Worm (Caenorhabditis elegans): ENCODE data around the gene srlf-35.
A peak's percentile ranks its signal among the peaks of the same experiment; 100 is the strongest.

The srlf-35 gene

DNA sequence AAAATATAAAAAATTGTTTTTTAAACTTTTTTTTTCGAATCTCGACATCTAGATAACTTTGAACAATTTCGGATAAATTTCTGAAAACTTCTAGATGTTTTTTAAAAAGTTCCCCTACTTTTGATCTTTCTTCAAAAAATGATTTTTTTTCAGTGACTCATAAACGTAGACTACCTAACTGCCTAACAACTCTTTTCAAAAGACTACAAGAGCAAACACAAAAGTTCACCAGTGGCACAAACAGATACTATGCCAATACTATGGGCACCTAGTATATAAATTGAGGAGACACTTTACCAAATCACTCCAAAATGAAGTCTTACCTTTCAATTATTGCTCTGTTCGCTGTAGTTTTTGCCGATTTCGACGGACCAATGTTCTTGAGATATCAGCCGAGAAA is at the start of gene srlf-35:
srlf-35 (plus strand) TSS at position 301 of the 400 bp plus-strand sequence.
- TF ChIP-seq nhr-28 (tag; optimal IDR thresholded peaks at IDR 0.05), result no peak

DNA sequence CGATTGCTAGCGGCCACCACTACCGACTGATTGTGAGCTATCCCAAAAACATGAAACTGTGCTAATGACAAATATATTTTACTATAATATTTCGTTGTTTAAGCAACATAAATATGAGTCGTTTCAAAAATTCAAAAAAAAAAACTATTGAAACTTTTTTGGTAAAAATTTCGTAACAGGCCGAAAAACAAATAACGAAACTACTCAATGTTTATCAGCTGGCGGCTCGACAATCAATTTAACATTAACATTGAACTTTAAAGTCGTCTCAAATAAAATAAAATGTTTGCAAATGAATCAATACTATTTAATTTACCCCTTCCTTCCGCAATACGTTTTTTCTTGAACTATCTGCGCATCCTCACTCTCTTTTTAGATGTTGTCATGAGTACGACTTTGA is 46.0 kb upstream of the srlf-35 start:
- TF ChIP-seq snpc-4 (tag; optimal IDR thresholded peaks at IDR 0.05), result no peak
- TF ChIP-seq pag-3 (tag; optimal IDR thresholded peaks at IDR 0.05; ENCODE audit: borderline replicate concordance, insufficient read depth), result no peak
- TF ChIP-seq vab-15 (tag; optimal IDR thresholded peaks at IDR 0.05), result no peak
- no peak for TF ChIP-seq fos-1 (tag; optimal IDR thresholded peaks at IDR 0.05)
- TF ChIP-seq lin-14 (GFP tag; optimal IDR thresholded peaks at IDR 0.05), result no peak
- TF ChIP-seq dsc-1 (tag; optimal IDR thresholded peaks at IDR 0.05), result no peak
- TF ChIP-seq nhr-12 (tag; optimal IDR thresholded peaks at IDR 0.05), result no peak

DNA sequence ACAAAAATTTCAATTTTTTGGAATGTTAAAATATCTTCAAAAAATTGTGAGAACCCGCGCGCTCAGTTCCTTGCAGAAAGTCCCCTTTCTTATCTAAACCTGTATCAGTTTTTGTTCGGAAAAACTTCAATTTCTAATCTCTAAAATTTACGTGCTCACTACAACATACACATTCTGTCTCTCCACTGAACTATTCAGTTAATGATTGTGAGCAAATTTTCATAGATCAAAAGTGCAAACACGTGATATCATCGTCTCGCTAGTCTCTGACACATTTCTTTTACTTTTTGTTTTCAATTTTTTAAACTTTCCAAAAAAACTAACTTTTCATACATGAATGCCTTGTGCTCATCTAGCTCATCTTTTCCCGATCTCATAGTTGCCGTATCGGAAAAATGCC is 44.4 kb upstream of the srlf-35 start, which contains the start of gene nhr-203:
nhr-203 (plus strand) TSS at position 332 of the 400 bp plus-strand sequence.
- TF ChIP-seq alr-1 (tag; optimal IDR thresholded peaks at IDR 0.05; ENCODE audit: borderline replicate concordance) (no peak), nhr-90 (tag; optimal IDR thresholded peaks at IDR 0.05; ENCODE audit: poor library complexity) (peak; percentile 4), nhr-20 (tag; optimal IDR thresholded peaks at IDR 0.05) (peak; percentile 48), nhr-71 (tag; optimal IDR thresholded peaks at IDR 0.05) (peak; percentile 43), ceh-8 (GFP tag; optimal IDR thresholded peaks at IDR 0.05) (no peak), lin-35 (GFP tag; optimal IDR thresholded peaks at IDR 0.05) (peak in 1 of 2 experiments; percentile 39), elt-2 (tag; optimal IDR thresholded peaks at IDR 0.05) (peak; percentile 83)

DNA sequence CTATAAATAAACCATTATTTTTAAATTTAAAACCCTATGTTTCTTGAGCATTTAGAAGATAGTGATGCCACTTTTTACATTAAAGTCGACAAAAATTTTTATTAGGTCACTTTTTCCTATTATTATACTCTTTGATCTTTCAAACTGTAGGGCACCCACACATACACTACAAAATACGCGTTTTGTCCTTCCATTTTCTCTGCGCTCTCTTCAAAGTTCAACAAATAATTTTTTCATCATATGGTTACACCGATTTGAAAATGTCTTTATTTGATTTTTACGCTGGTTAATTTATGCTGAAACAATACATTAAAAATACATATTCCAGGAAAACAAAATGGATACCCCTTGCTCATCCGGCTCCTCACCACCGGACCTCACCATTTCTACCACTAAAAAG is 41.6 kb upstream of the srlf-35 start, which contains the start of gene nhr-202:
nhr-202 (plus strand) TSS at position 326 of the 400 bp plus-strand sequence.
- no peak for TF ChIP-seq isw-1 (GFP tag; IDR thresholded peaks at IDR 0.05)
- no peak for TF ChIP-seq ets-5 (GFP tag; IDR thresholded peaks at IDR 0.05)
- TF ChIP-seq sptf-1 (tag; optimal IDR thresholded peaks at IDR 0.05), result no peak
- no peak for TF ChIP-seq ces-1 (GFP tag; optimal IDR thresholded peaks at IDR 0.05)
- TF ChIP-seq mab-9 (GFP tag; IDR thresholded peaks at IDR 0.05), result no peak
- TF ChIP-seq C16A3.4 (tag; optimal IDR thresholded peaks at IDR 0.05), result no peak
- no peak for TF ChIP-seq zip-4 (GFP tag; optimal IDR thresholded peaks at IDR 0.05)
- TF ChIP-seq swsn-7 (tag; optimal IDR thresholded peaks at IDR 0.05), result no peak
- TF ChIP-seq lsy-2 (tag; optimal IDR thresholded peaks at IDR 0.05), result peak in 1 of 2 experiments; percentile 5
- TF ChIP-seq mep-1 (tag; optimal IDR thresholded peaks at IDR 0.05), result peak; percentile 25
- no peak for TF ChIP-seq aly-2 (tag; optimal IDR thresholded peaks at IDR 0.05)
- no peak for TF ChIP-seq C04F5.9 (tag; optimal IDR thresholded peaks at IDR 0.05)
- TF ChIP-seq ztf-4 (tag; optimal IDR thresholded peaks at IDR 0.05), result no peak
- no peak for TF ChIP-seq egl-13 (tag; optimal IDR thresholded peaks at IDR 0.05)
- TF ChIP-seq ztf-11 (tag; optimal IDR thresholded peaks at IDR 0.05), result no peak
- no peak for TF ChIP-seq unc-98 (GFP tag; IDR thresholded peaks at IDR 0.05)
- no peak for TF ChIP-seq ceh-88 (GFP tag; IDR thresholded peaks at IDR 0.05)
- TF ChIP-seq fos-1 (tag; optimal IDR thresholded peaks at IDR 0.05), result no peak
- TF ChIP-seq ceh-8 (GFP tag; optimal IDR thresholded peaks at IDR 0.05), result no peak
- TF ChIP-seq xbp-1 (tag; optimal IDR thresholded peaks at IDR 0.05), result no peak
- TF ChIP-seq irx-1 (tag; optimal IDR thresholded peaks at IDR 0.05), result no peak
- TF ChIP-seq ceh-63 (GFP tag; optimal IDR thresholded peaks at IDR 0.05), result no peak
- no peak for TF ChIP-seq nhr-19 (GFP tag; conservative IDR thresholded peaks at IDR 0.05)
- TF ChIP-seq lir-3 (tag; optimal IDR thresholded peaks at IDR 0.05; ENCODE audit: poor library complexity), result no peak
- no peak for TF ChIP-seq mdl-1 (tag; optimal IDR thresholded peaks at IDR 0.05)
- TF ChIP-seq nhr-84 (tag; optimal IDR thresholded peaks at IDR 0.05), result no peak
- TF ChIP-seq hlh-4 (tag; optimal IDR thresholded peaks at IDR 0.05), result no peak
- no peak for TF ChIP-seq lin-13 (GFP tag; optimal IDR thresholded peaks at IDR 0.05)
- TF ChIP-seq mef-2 (tag; optimal IDR thresholded peaks at IDR 0.05), result no peak
- TF ChIP-seq fkh-4 (tag; optimal IDR thresholded peaks at IDR 0.05; ENCODE audit: borderline replicate concordance), result no peak
- peak in 1 of 2 experiments; percentile 11 for TF ChIP-seq lin-35 (GFP tag; optimal IDR thresholded peaks at IDR 0.05)
- no peak for TF ChIP-seq dsc-1 (tag; optimal IDR thresholded peaks at IDR 0.05)
- TF ChIP-seq alr-1 (tag; optimal IDR thresholded peaks at IDR 0.05; ENCODE audit: borderline replicate concordance), result no peak
- no peak for TF ChIP-seq nhr-76 (tag; optimal IDR thresholded peaks at IDR 0.05)
- TF ChIP-seq snpc-4 (tag; optimal IDR thresholded peaks at IDR 0.05), result no peak
- no peak for TF ChIP-seq pag-3 (tag; optimal IDR thresholded peaks at IDR 0.05; ENCODE audit: borderline replicate concordance, insufficient read depth)
- TF ChIP-seq blmp-1 (tag; optimal IDR thresholded peaks at IDR 0.05), result no peak
- no peak for TF ChIP-seq vab-15 (tag; optimal IDR thresholded peaks at IDR 0.05)

All from whole organism, L1 larva.